Worm (Caenorhabditis elegans) whole organism, mixed stage, embryonic: ENCODE measurements around the gene pvf-1.

ENCODE experiments used
- ces-1 ChIP-seq: fragments of 150-350 bp; optimal IDR thresholded peaks from 2 replicates; lab custom pipeline; 2014; ENCODE audit warnings: missing biosample characterization, missing genetic modification reagents, missing genetic modification characterization
- drap-1 ChIP-seq: fragments of 200-800 bp; sonication (Bioruptor generic); optimal IDR thresholded peaks from 3 replicates; lab custom pipeline; 2018; ENCODE audit warnings: mild to moderate bottlenecking, missing genetic modification characterization, missing compliant biosample characterization
- flh-1 ChIP-seq: fragments of 200-800 bp; sonication (Bioruptor generic); optimal IDR thresholded peaks from 2 replicates; lab custom pipeline; 2018; ENCODE audit warnings: mild to moderate bottlenecking, missing genetic modification characterization, moderate library complexity, missing compliant biosample characterization
- lsy-2 ChIP-seq: fragments of 150-350 bp; optimal IDR thresholded peaks from 2 replicates; lab custom pipeline; 2014; ENCODE audit warnings: missing biosample characterization, missing genetic modification characterization
- mep-1 ChIP-seq: fragments of 150-350 bp; optimal IDR thresholded peaks from 2 replicates; lab custom pipeline; 2017; ENCODE audit warnings: missing biosample characterization, missing genetic modification reagents, missing genetic modification characterization, inconsistent platforms
- nhr-12 ChIP-seq: fragments of 150-350 bp; optimal IDR thresholded peaks from 2 replicates; lab custom pipeline; 2014; ENCODE audit warnings: missing biosample characterization, missing genetic modification characterization
- nhr-237 ChIP-seq: fragments of 150-350 bp; optimal IDR thresholded peaks from 2 replicates; lab custom pipeline; 2014; ENCODE audit warnings: missing biosample characterization, missing genetic modification characterization
- nhr-76 ChIP-seq: sonication (generic microtip); optimal IDR thresholded peaks from 2 replicates; lab custom pipeline; 2017; ENCODE audit warnings: missing biosample characterization, missing genetic modification characterization
- snpc-4 ChIP-seq: fragments of 150-350 bp; optimal IDR thresholded peaks from 2 replicates; lab custom pipeline; 2014; ENCODE audit warnings: missing biosample characterization, missing genetic modification characterization
- unc-39 ChIP-seq: fragments of 150-350 bp; optimal IDR thresholded peaks from 2 replicates; lab custom pipeline; 2014; ENCODE audit warnings: missing biosample characterization, missing genetic modification characterization
- unc-62 ChIP-seq: fragments of 150-350 bp; optimal IDR thresholded peaks from 2 replicates; lab custom pipeline; 2014; ENCODE audit warnings: missing biosample characterization, missing genetic modification reagents, missing genetic modification characterization
- zip-8 ChIP-seq: fragments of 150-350 bp; optimal IDR thresholded peaks from 2 replicates; lab custom pipeline; 2014; ENCODE audit warnings: missing biosample characterization, missing genetic modification characterization
- ztf-11 ChIP-seq: fragments of 150-350 bp; optimal IDR thresholded peaks from 2 replicates; lab custom pipeline; 2014; ENCODE audit warnings: missing biosample characterization, missing genetic modification characterization

DNA sequence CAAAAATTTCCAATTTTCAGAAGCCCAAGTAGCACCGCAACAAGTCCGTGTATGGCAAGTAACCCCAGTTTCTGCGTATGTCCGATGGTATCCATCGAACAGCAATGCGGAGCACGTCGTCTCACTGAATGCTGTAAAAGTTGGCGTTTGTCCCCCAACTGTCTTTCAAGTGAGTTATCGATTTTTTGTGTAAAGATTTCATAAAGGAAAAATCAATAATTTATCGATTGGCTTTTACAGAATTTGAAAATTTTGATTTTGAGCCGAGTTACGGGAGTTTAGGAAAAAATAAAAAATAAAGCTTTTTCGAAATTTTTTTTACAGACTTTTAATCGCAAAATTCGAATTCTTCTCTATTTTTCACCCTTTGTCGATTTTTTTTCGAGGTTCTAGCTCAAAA lies 30.0 kb downstream of the pvf-1 start:
- no peak for TF ChIP-seq ztf-11
- TF ChIP-seq zip-8 (tag; lab: Kevin White, UChicago) = no peak
- TF ChIP-seq ces-1 (GFP tag; lab: Kevin White, UChicago) = no peak
- no peak for TF ChIP-seq unc-62 (GFP tag; lab: Kevin White, UChicago)
- no peak for TF ChIP-seq flh-1 (GFP tag; lab: Kevin White, UChicago)
- no peak for TF ChIP-seq lsy-2 (tag; lab: Kevin White, UChicago)
- no peak for TF ChIP-seq drap-1
- TF ChIP-seq snpc-4 (tag; lab: Kevin White, UChicago) = no peak
- no peak for TF ChIP-seq nhr-76 (tag; lab: Kevin White, UChicago)
- TF ChIP-seq nhr-12 (tag; lab: Kevin White, UChicago) = no peak
- no peak for TF ChIP-seq mep-1 (tag; lab: Kevin White, UChicago)
- no peak for TF ChIP-seq unc-39 (tag; lab: Kevin White, UChicago)
- no peak for TF ChIP-seq nhr-237
